Fruit fly (Drosophila melanogaster): ENCODE measurements around the gene hid.

The hid gene

dm6 chr3L:18194998-18195604 is 9.7 kb upstream of the hid start:
- TF ChIP-seq CG14667 (GFP tag; IDR thresholded peaks at IDR 0.05): no peak
- TF ChIP-seq sens (GFP tag): peak; percentile 54
- TF ChIP-seq CG32772 (GFP tag; IDR thresholded peaks at IDR 0.05): 0 out of 2 replicates have a peak, but pooled peaks have one; percentile 5
- peak; percentile 2 for TF ChIP-seq CG17359 (tag; optimal IDR thresholded peaks at IDR 0.05)
- peak; percentile 17 to 74 for TF ChIP-seq bsh (GFP tag; optimal IDR thresholded peaks at IDR 0.05)
- TF ChIP-seq CG14710 (tag; optimal IDR thresholded peaks at IDR 0.05): no peak
- no peak for TF ChIP-seq prd (optimal IDR thresholded peaks at IDR 0.05)
- TF ChIP-seq prd (GFP tag; IDR thresholded peaks at IDR 0.05): peak; percentile 29; the same call in 1 of the 3 replicates
- peak; percentile 18 for TF ChIP-seq Blimp-1 (GFP tag; optimal IDR thresholded peaks at IDR 0.05)
- no peak for TF ChIP-seq CG10543 (GFP tag; optimal IDR thresholded peaks at IDR 0.05)
- peak; percentile 31 for TF ChIP-seq Sox102F (GFP tag; optimal IDR thresholded peaks at IDR 0.05)
- TF ChIP-seq CG1603 (tag; optimal IDR thresholded peaks at IDR 0.05): peak; percentile 1
- TF ChIP-seq nerfin-2 (GFP tag; IDR thresholded peaks at IDR 0.05; ENCODE audit: partially characterized antibody): 0 out of 2 replicates have a peak, but pooled peaks have one; percentile 29
- TF ChIP-seq CG8089 (GFP tag; optimal IDR thresholded peaks at IDR 0.05): no peak
- no peak for TF ChIP-seq NC2β (GFP tag; optimal IDR thresholded peaks at IDR 0.05)
- TF ChIP-seq CG32767 (GFP tag; IDR thresholded peaks at IDR 0.05): 0 out of 2 replicates have a peak, but pooled peaks have one; percentile 17
- TF ChIP-seq caup (GFP tag; optimal IDR thresholded peaks at IDR 0.05; ENCODE audit: severe bottlenecking): no peak
- TF ChIP-seq nom (GFP tag; optimal IDR thresholded peaks at IDR 0.05): peak; percentile 68
- peak; percentile 61 for TF ChIP-seq Drgx (GFP tag; IDR thresholded peaks at IDR 0.05)
- TF ChIP-seq HLH3B (GFP tag; IDR thresholded peaks at IDR 0.05): peak; percentile 20; the same call in 1 of the 2 replicates
- TF ChIP-seq Xrp1 (GFP tag; IDR thresholded peaks at IDR 0.05): peak; percentile 16; the same call in 1 of the 2 replicates
- peak; percentile 87 for TF ChIP-seq corto (GFP tag; optimal IDR thresholded peaks at IDR 0.05)
- peak; percentile 96 for TF ChIP-seq lbe (GFP tag; optimal IDR thresholded peaks at IDR 0.05)
- no peak for TF ChIP-seq CG14441 (GFP tag; IDR thresholded peaks at IDR 0.05)
- TF ChIP-seq CG9727 (GFP tag; optimal IDR thresholded peaks at IDR 0.05): no peak

DNA sequence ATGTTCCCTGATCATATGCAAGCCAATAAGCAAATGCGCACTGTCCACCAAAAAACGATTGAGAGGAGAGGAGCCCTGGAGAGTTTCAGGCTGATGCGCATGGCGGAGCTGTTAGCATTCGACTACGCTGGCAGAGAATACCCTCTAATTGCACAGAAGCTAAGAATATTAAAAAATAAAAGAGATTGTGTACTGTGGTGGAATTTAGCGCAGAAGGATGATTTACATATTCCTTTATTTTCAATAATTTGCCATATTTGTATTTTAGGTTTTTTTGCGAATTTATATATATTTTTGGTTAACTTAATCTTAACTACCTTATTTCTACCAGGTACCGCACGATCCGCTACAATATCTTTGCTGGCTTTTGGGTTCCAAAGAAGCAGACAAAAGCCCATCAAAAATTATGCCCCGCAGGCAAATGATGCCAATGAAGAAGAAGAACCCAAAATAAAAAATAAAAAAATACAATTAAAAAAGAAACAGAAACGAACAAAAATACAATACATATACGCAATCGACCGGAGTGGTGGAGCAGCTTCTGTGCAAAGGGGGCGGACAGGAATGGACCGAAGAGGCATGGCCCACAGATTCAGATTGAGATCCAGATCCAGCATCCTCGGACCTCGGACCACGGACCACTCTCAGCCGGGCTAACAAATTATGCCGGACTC is 9.0 kb upstream of the hid start:
- TF ChIP-seq Blimp-1 (GFP tag; optimal IDR thresholded peaks at IDR 0.05): peak; percentile 5
- TF ChIP-seq E2f1 (GFP tag; IDR thresholded peaks at IDR 0.05): no peak
- TF ChIP-seq CG15269 (tag; optimal IDR thresholded peaks at IDR 0.05): no peak
- no peak for TF ChIP-seq lov (optimal IDR thresholded peaks at IDR 0.05)
- peak; percentile 14; the same call in 1 of the 3 replicates for TF ChIP-seq lov (GFP tag; IDR thresholded peaks at IDR 0.05)
- peak; percentile 62 for TF ChIP-seq Med (GFP tag)
- peak; percentile 75 for TF ChIP-seq nom (GFP tag; optimal IDR thresholded peaks at IDR 0.05)
- TF ChIP-seq salm (tag; optimal IDR thresholded peaks at IDR 0.05): no peak
- no peak for TF ChIP-seq CoRest (tag; optimal IDR thresholded peaks at IDR 0.05)
- no peak for TF ChIP-seq Dp (GFP tag; optimal IDR thresholded peaks at IDR 0.05)
- 0 out of 2 replicates have a peak, but pooled peaks have one; percentile 11 for TF ChIP-seq Xrp1 (GFP tag; IDR thresholded peaks at IDR 0.05)
- peak; percentile 10 for TF ChIP-seq D19A (tag; optimal IDR thresholded peaks at IDR 0.05)
- no peak for TF ChIP-seq CG10462 (GFP tag; optimal IDR thresholded peaks at IDR 0.05)
- TF ChIP-seq corto (GFP tag; optimal IDR thresholded peaks at IDR 0.05): peak; percentile 70
- TF ChIP-seq crol (GFP tag; IDR thresholded peaks at IDR 0.05): no peak
- TF ChIP-seq Ssrp (tag; optimal IDR thresholded peaks at IDR 0.05): no peak
- peak; percentile 24 to 62 for TF ChIP-seq bsh (GFP tag; optimal IDR thresholded peaks at IDR 0.05)
- 0 out of 2 replicates have a peak, but pooled peaks have one; percentile 4 for TF ChIP-seq slbo (GFP tag; IDR thresholded peaks at IDR 0.05)
- TF ChIP-seq CG11504 (tag; optimal IDR thresholded peaks at IDR 0.05): peak; percentile 11
- TF ChIP-seq lbe (GFP tag; optimal IDR thresholded peaks at IDR 0.05): peak; percentile 84
- TF ChIP-seq ken (GFP tag; IDR thresholded peaks at IDR 0.05): no peak
- no peak for TF ChIP-seq Lim3 (GFP tag; IDR thresholded peaks at IDR 0.05)
- no peak for TF ChIP-seq zen (tag; optimal IDR thresholded peaks at IDR 0.05)
- no peak for TF ChIP-seq gro (GFP tag; optimal IDR thresholded peaks at IDR 0.05)
- no peak for TF ChIP-seq CG6813 (GFP tag; optimal IDR thresholded peaks at IDR 0.05)
- TF ChIP-seq CG10543 (GFP tag; optimal IDR thresholded peaks at IDR 0.05): no peak
- peak; percentile 22 for TF ChIP-seq sens (GFP tag)
- TF ChIP-seq CG7839 (tag; optimal IDR thresholded peaks at IDR 0.05): no peak
- TF ChIP-seq CG10274 (GFP tag; optimal IDR thresholded peaks at IDR 0.05): peak; percentile 76

All from whole organism, embryonic.